Worm (Caenorhabditis elegans) whole organism, late embryonic: ENCODE measurements around the gene mrps-22.

Experiments used
- ceh-2 ChIP-seq: sonication (generic microtip); optimal IDR thresholded peaks from 2 replicates; lab custom pipeline; 2016; ENCODE audit warnings: missing genotype, missing genetic modification characterization, missing compliant biosample characterization
- hlh-13 ChIP-seq: fragments of 200-800 bp; sonication (Bioruptor generic); optimal IDR thresholded peaks from 2 replicates; lab custom pipeline; 2018; ENCODE audit warnings: mild to moderate bottlenecking, missing genetic modification characterization, missing compliant biosample characterization
- hlh-8 ChIP-seq: sonication (generic microtip); optimal IDR thresholded peaks from 2 replicates; lab custom pipeline; 2016; ENCODE audit warnings: missing genotype, missing genetic modification characterization, missing compliant biosample characterization
- nfya-1 ChIP-seq: sonication (generic microtip); optimal IDR thresholded peaks from 2 replicates; lab custom pipeline; 2017; ENCODE audit warnings: missing genetic modification characterization, mild to moderate bottlenecking, missing compliant biosample characterization, antibody characterized with exemption, moderate library complexity
- pha-4 ChIP-seq: fragments of 150-350 bp; optimal IDR thresholded peaks from 2 replicates; lab custom pipeline; 2018; ENCODE audit warnings: missing biosample characterization, missing genetic modification reagents, missing genetic modification characterization
- pqm-1 ChIP-seq: sonication (generic microtip); optimal IDR thresholded peaks from 2 replicates; lab custom pipeline; 2016; ENCODE audit warnings: missing genetic modification characterization, missing compliant biosample characterization
- pros-1 ChIP-seq: fragments of 150-350 bp; optimal IDR thresholded peaks from 2 replicates; lab custom pipeline; 2014; ENCODE audit warnings: missing biosample characterization, missing genetic modification reagents, missing genetic modification characterization
- tbx-2 ChIP-seq: sonication (generic microtip); optimal IDR thresholded peaks from 2 replicates; lab custom pipeline; 2016; ENCODE audit warnings: missing genetic modification characterization, missing compliant biosample characterization

ce11 chrII:10539232-10539631 lies 43.2 kb upstream of the mrps-22 start, which contains the start of gene R166.3:
- TF ChIP-seq pqm-1, result no peak
- TF ChIP-seq pros-1, result no peak
- no peak for TF ChIP-seq hlh-13 (GFP tag; lab: Kevin White, UChicago)
- no peak for TF ChIP-seq ceh-2 (tag; lab: Kevin White, UChicago)
- TF ChIP-seq pha-4, result no peak
- TF ChIP-seq hlh-8 (tag; lab: Kevin White, UChicago), result no peak
- TF ChIP-seq nfya-1, result no peak
- TF ChIP-seq tbx-2 (tag; lab: Kevin White, UChicago), result no peak
